Worm (Caenorhabditis elegans) whole organism, early embryonic: ENCODE results near the gene str-139.

ENCODE experiments used
- B0310.2 ChIP-seq: sonication (generic microtip); optimal IDR thresholded peaks from 2 replicates; lab custom pipeline; 2016; ENCODE audit warnings: mild to moderate bottlenecking, missing genetic modification characterization, missing compliant biosample characterization
- F13C5.2 ChIP-seq: sonication (generic microtip); optimal IDR thresholded peaks from 2 replicates; lab custom pipeline; 2017; ENCODE audit warnings: mild to moderate bottlenecking, missing genetic modification characterization, inconsistent platforms, missing compliant biosample characterization
- aly-1 ChIP-seq: sonication (generic microtip); optimal IDR thresholded peaks from 2 replicates; lab custom pipeline; 2016; ENCODE audit warnings: missing genetic modification characterization, missing compliant biosample characterization
- ama-1 ChIP-seq: fragments of 150-350 bp; optimal IDR thresholded peaks from 2 replicates; lab custom pipeline; 2014
- ceh-13 ChIP-seq: fragments of 200-800 bp; sonication (Bioruptor generic); optimal IDR thresholded peaks from 2 replicates; lab custom pipeline; 2018; ENCODE audit warnings: mild to moderate bottlenecking, missing genetic modification characterization, missing compliant biosample characterization
- ceh-36 ChIP-seq: sonication (generic microtip); optimal IDR thresholded peaks from 2 replicates; lab custom pipeline; 2016; ENCODE audit warnings: missing genetic modification characterization, inconsistent platforms, missing compliant biosample characterization
- ets-7 ChIP-seq: sonication (generic microtip); optimal IDR thresholded peaks from 2 replicates; lab custom pipeline; 2016; ENCODE audit warnings: missing genotype, missing genetic modification characterization, missing compliant biosample characterization
- flt-1 ChIP-seq: fragments of 200-800 bp; sonication (Bioruptor generic); IDR thresholded peaks from 2 replicates; pipeline ENCODE4 v1.3.6; 2022; ENCODE audit warnings: missing genetic modification characterization, missing compliant biosample characterization
- hmbx-1 ChIP-seq: sonication (generic microtip); optimal IDR thresholded peaks from 2 replicates; lab custom pipeline; 2016; ENCODE audit warnings: mild to moderate bottlenecking, missing genetic modification characterization, missing compliant biosample characterization
- hmg-4 ChIP-seq: fragments of 200-800 bp; sonication (Bioruptor generic); optimal IDR thresholded peaks from 2 replicates; lab custom pipeline; 2018; ENCODE audit warnings: mild to moderate bottlenecking, missing genetic modification characterization, missing compliant biosample characterization
- hnd-1 ChIP-seq: sonication (generic microtip); optimal IDR thresholded peaks from 2 replicates; lab custom pipeline; 2016; ENCODE audit warnings: missing genetic modification characterization, missing compliant biosample characterization
- pes-1 ChIP-seq: fragments of 200-800 bp; sonication (Bioruptor generic); IDR thresholded peaks from 2 replicates; pipeline ENCODE4 v1.3.6; 2022; ENCODE audit warnings: missing genetic modification reagents, missing genetic modification characterization, missing compliant biosample characterization
- scrt-1 ChIP-seq: fragments of 200-800 bp; sonication (Bioruptor generic); IDR thresholded peaks from 2 replicates; pipeline ENCODE4 v1.3.6; 2022; ENCODE audit warnings: missing genetic modification characterization, missing compliant biosample characterization
- sea-1 ChIP-seq: fragments of 200-800 bp; sonication (Bioruptor generic); conservative IDR thresholded peaks from 2 replicates; pipeline ENCODE4 v1.3.6; 2022; ENCODE audit warnings: missing genetic modification characterization, missing compliant biosample characterization
- tbx-11 ChIP-seq: fragments of 200-800 bp; sonication (Bioruptor generic); IDR thresholded peaks from 2 replicates; pipeline ENCODE4 v1.3.6; 2022; ENCODE audit warnings: missing genetic modification characterization, missing compliant biosample characterization
- tbx-37 ChIP-seq: fragments of 200-800 bp; sonication (Bioruptor generic); conservative IDR thresholded peaks from 2 replicates; pipeline ENCODE4 v1.3.6; 2022; ENCODE audit warnings: missing genetic modification reagents, missing genetic modification characterization, missing compliant biosample characterization
- tra-4 ChIP-seq: sonication (generic microtip); optimal IDR thresholded peaks from 2 replicates; lab custom pipeline; 2017; ENCODE audit warnings: missing genetic modification characterization, missing compliant biosample characterization

The str-139 gene

DNA sequence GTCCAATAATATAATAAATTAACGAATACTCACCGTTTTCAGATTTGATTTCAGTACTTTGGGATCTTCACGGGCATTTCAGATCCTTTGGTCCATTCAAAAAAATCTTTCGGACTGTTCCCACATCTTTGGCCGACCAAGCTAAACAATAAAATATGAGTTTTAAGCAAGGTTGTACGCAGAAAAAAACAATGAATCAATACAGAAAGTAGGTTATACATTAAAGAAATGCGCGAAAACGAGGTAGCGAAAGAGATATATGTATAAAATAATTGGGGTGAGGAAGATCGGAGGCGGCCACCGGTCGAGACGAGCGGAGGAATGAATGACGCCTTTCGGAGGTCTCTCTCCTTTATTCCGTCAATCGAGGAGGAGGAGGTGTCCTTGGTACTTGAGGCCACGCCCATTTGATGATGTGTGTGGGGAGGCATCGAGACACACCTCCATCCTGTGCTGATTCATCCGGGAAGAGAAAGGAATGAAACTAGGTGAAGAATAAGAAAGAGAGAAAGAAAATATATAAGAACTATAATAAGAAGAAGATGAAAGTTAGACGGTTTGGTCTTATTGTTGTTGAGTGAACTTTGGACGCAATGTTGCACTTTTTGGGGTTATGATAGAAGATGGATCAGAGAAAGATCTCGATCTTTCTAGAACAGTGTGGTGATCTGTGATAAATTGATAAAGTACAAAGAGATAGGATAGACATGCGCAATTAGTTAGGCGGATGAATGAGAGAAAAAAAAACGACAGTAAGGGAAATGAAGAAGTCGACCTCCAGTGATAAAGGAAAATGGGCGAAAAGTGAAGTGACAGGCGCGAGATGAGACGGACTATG lies 21.5 kb downstream of the str-139 start:
- TF ChIP-seq F13C5.2 (tag; lab: Kevin White, UChicago): no peak
- TF ChIP-seq B0310.2 (tag; lab: Kevin White, UChicago): no peak
- TF ChIP-seq scrt-1 (GFP tag; lab: Robert Waterston, UW): no peak
- TF ChIP-seq ama-1 (lab: Kevin White, UChicago): peak; percentile 82
- no peak for TF ChIP-seq ceh-13
- no peak; the same call in 1 of the 2 replicates for TF ChIP-seq pes-1 (GFP tag; lab: Robert Waterston, UW)
- no peak for TF ChIP-seq sea-1 (GFP tag; lab: Robert Waterston, UW)
- peak; percentile 2 for TF ChIP-seq ceh-36 (tag; lab: Kevin White, UChicago)
- TF ChIP-seq hmg-4 (GFP tag; lab: Kevin White, UChicago): peak; percentile 3
- no peak for TF ChIP-seq tra-4 (tag; lab: Kevin White, UChicago)
- TF ChIP-seq tbx-37: no peak
- TF ChIP-seq hmbx-1 (tag; lab: Kevin White, UChicago): no peak
- no peak for TF ChIP-seq flt-1 (GFP tag; lab: Robert Waterston, UW)
- TF ChIP-seq aly-1 (tag; lab: Kevin White, UChicago): no peak
- TF ChIP-seq ets-7 (tag; lab: Kevin White, UChicago): no peak
- no peak for TF ChIP-seq tbx-11 (GFP tag; lab: Robert Waterston, UW)
- TF ChIP-seq hnd-1 (tag; lab: Kevin White, UChicago): no peak

DNA sequence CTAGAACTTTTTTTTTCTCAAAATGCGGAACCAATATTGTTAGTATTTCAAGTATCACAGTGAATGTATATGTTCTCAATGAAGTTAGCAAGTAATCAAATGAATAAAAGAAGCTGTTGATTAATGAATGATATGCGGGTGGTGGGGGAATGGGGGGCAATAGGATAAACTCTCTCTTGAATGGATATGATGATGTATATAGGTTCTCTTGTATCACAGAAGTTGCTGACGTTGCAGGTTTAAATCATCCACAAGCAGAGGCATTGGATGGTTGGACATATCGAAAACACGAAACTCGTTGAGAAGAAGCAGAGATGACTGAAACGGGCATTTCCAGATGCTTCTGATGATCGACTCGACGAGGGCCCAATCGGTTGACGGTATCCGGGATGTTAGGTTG lies 22.4 kb downstream of the str-139 start:
- TF ChIP-seq ceh-36 (tag; lab: Kevin White, UChicago) (no peak), pes-1 (GFP tag; lab: Robert Waterston, UW) (no peak), tra-4 (tag; lab: Kevin White, UChicago) (no peak), ama-1 (lab: Kevin White, UChicago) (peak; percentile 57), scrt-1 (GFP tag; lab: Robert Waterston, UW) (no peak), B0310.2 (tag; lab: Kevin White, UChicago) (no peak), sea-1 (GFP tag; lab: Robert Waterston, UW) (0 out of 2 replicates have a peak, but pooled peaks have one; percentile 28), tbx-37 (no peak), hnd-1 (tag; lab: Kevin White, UChicago) (no peak), tbx-11 (GFP tag; lab: Robert Waterston, UW) (no peak)

- TF ChIP-seq hmg-4 (GFP tag; lab: Kevin White, UChicago): no peak
- no peak for TF ChIP-seq tbx-37
- TF ChIP-seq ama-1 (lab: Kevin White, UChicago): peak; percentile 62
- TF ChIP-seq hmbx-1 (tag; lab: Kevin White, UChicago): no peak
- no peak for TF ChIP-seq pes-1 (GFP tag; lab: Robert Waterston, UW)
- no peak for TF ChIP-seq scrt-1 (GFP tag; lab: Robert Waterston, UW)
- TF ChIP-seq tra-4 (tag; lab: Kevin White, UChicago): no peak
- TF ChIP-seq B0310.2 (tag; lab: Kevin White, UChicago): peak; percentile 41
- TF ChIP-seq ceh-36 (tag; lab: Kevin White, UChicago): no peak
- no peak for TF ChIP-seq ets-7 (tag; lab: Kevin White, UChicago)
- peak; percentile 13; the same call in 1 of the 2 replicates for TF ChIP-seq flt-1 (GFP tag; lab: Robert Waterston, UW)
Measured at ce11 chrV:8039085-8039525, 22.9 kb downstream of the str-139 start.

DNA sequence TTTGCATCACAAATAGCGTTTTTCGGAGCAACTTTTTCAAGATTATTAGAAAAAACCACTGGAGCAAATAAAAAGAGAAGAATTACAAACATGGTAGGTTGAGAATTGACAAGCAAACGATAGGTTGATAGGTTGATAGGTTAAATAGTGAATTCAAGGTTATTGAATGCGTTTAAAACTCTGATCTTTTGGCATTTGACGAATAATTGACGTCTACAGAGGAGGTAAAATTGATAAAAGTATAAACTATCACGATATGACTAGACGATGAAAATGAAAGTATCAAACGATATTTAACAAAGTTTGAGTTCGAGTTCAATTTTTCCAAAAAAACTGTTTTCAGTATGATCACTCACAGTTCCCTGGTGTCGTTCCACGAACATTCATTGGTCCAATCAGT lies 26.0 kb downstream of the str-139 start, which contains the start of gene ZC513.14:
ZC513.14 (minus strand) TSS at position 101 of the 400 bp plus-strand sequence.
- TF ChIP-seq B0310.2 (tag; lab: Kevin White, UChicago): no peak
- no peak for TF ChIP-seq F13C5.2 (tag; lab: Kevin White, UChicago)
- no peak for TF ChIP-seq ama-1 (lab: Kevin White, UChicago)
- TF ChIP-seq hmg-4 (GFP tag; lab: Kevin White, UChicago): no peak
- no peak for TF ChIP-seq ceh-13
- no peak for TF ChIP-seq tbx-37
- no peak for TF ChIP-seq hnd-1 (tag; lab: Kevin White, UChicago)
- no peak for TF ChIP-seq hmbx-1 (tag; lab: Kevin White, UChicago)
- no peak for TF ChIP-seq ceh-36 (tag; lab: Kevin White, UChicago)
- TF ChIP-seq ets-7 (tag; lab: Kevin White, UChicago): no peak

ce11 chrV:8034811-8035210 lies 27.2 kb downstream of the str-139 start, which contains the start of gene algn-12:
Gene algn-12 (plus strand): TSS chrV:8035111.
- TF ChIP-seq ceh-13 (no peak), F13C5.2 (tag; lab: Kevin White, UChicago) (no peak), flt-1 (GFP tag; lab: Robert Waterston, UW) (no peak), tbx-11 (GFP tag; lab: Robert Waterston, UW) (no peak), ceh-36 (tag; lab: Kevin White, UChicago) (no peak)

ce11 chrV:8031121-8031520 lies 30.9 kb downstream of the str-139 start, which contains the start of gene vars-1:
Gene vars-1 (plus strand): TSS chrV:8031411.
- TF ChIP-seq tbx-37 (no peak), hmg-4 (GFP tag; lab: Kevin White, UChicago) (no peak), pes-1 (GFP tag; lab: Robert Waterston, UW) (no peak), sea-1 (GFP tag; lab: Robert Waterston, UW) (no peak), ets-7 (tag; lab: Kevin White, UChicago) (no peak), aly-1 (tag; lab: Kevin White, UChicago) (no peak), B0310.2 (tag; lab: Kevin White, UChicago) (no peak), tra-4 (tag; lab: Kevin White, UChicago) (no peak), ceh-13 (no peak), F13C5.2 (tag; lab: Kevin White, UChicago) (no peak), ama-1 (lab: Kevin White, UChicago) (no peak), scrt-1 (GFP tag; lab: Robert Waterston, UW) (no peak), flt-1 (GFP tag; lab: Robert Waterston, UW) (no peak), tbx-11 (GFP tag; lab: Robert Waterston, UW) (no peak), ceh-36 (tag; lab: Kevin White, UChicago) (no peak), hmbx-1 (tag; lab: Kevin White, UChicago) (no peak), hnd-1 (tag; lab: Kevin White, UChicago) (no peak)
